Fruit fly (Drosophila melanogaster): Measurements from ENCODE around the gene mus304.
A peak's percentile ranks its signal among the peaks of the same experiment; 100 is the strongest.

mus304 gene

dm6 chr3L:18109459-18109863 is at the start of gene mus304, which contains the start of gene Polr3D (continued):
- no peak for TF ChIP-seq lola (GFP tag; optimal IDR thresholded peaks at IDR 0.05)
- no peak for TF ChIP-seq CG1832 (GFP tag; optimal IDR thresholded peaks at IDR 0.05)
- peak; percentile 59 for TF ChIP-seq CG14710 (tag; optimal IDR thresholded peaks at IDR 0.05)
- peak; percentile 61; the same call in 2 of the 3 replicates for TF ChIP-seq CG6791 (GFP tag; IDR thresholded peaks at IDR 0.05; ENCODE audit: partially characterized antibody)
- no peak for TF ChIP-seq ttk (GFP tag; IDR thresholded peaks at IDR 0.05)
- TF ChIP-seq unpg (GFP tag; optimal IDR thresholded peaks at IDR 0.05): peak; percentile 14
- peak; percentile 36 for TF ChIP-seq CG13424 (tag; optimal IDR thresholded peaks at IDR 0.05)
- no peak for TF ChIP-seq dan (GFP tag; IDR thresholded peaks at IDR 0.05)
- no peak for TF ChIP-seq CG6683 (GFP tag; optimal IDR thresholded peaks at IDR 0.05)
- TF ChIP-seq nom (GFP tag; optimal IDR thresholded peaks at IDR 0.05): no peak
- peak; percentile 62 for TF ChIP-seq dm (GFP tag; optimal IDR thresholded peaks at IDR 0.05)
- no peak for TF ChIP-seq CG9932 (GFP tag; IDR thresholded peaks at IDR 0.05)
- TF ChIP-seq salm (tag; optimal IDR thresholded peaks at IDR 0.05): no peak
- TF ChIP-seq Fer1 (GFP tag; optimal IDR thresholded peaks at IDR 0.05): peak; percentile 40
- TF ChIP-seq hb (GFP tag; IDR thresholded peaks at IDR 0.05; ENCODE audit: partially characterized antibody): peak; percentile 77
- no peak for TF ChIP-seq CTCF (GFP tag; optimal IDR thresholded peaks at IDR 0.05)
- TF ChIP-seq insv (GFP tag; optimal IDR thresholded peaks at IDR 0.05): no peak
- peak in 1 of 2 experiments; percentile 43 for TF ChIP-seq crp (GFP tag; optimal IDR thresholded peaks at IDR 0.05)
- TF ChIP-seq MESR4 (GFP tag; optimal IDR thresholded peaks at IDR 0.05): no peak
- TF ChIP-seq lilli (GFP tag; optimal IDR thresholded peaks at IDR 0.05): peak; percentile 36
- TF ChIP-seq unc-4 (GFP tag; IDR thresholded peaks at IDR 0.05; ENCODE audit: partially characterized antibody): peak; percentile 59; the same call in 1 of the 2 replicates
- peak; percentile 64 for TF ChIP-seq pzg (GFP tag; optimal IDR thresholded peaks at IDR 0.05)
- peak; percentile 30 for TF ChIP-seq CG2678 (tag; optimal IDR thresholded peaks at IDR 0.05)
- TF ChIP-seq tgo (GFP tag; IDR thresholded peaks at IDR 0.05): no peak
- TF ChIP-seq Ptx1 (GFP tag; IDR thresholded peaks at IDR 0.05): no peak
- TF ChIP-seq Scr (GFP tag; IDR thresholded peaks at IDR 0.05; ENCODE audit: partially characterized antibody): peak; percentile 58
- TF ChIP-seq CG13296 (GFP tag; optimal IDR thresholded peaks at IDR 0.05): peak; percentile 16
- TF ChIP-seq CG15011 (GFP tag; optimal IDR thresholded peaks at IDR 0.05): no peak
- TF ChIP-seq Myb (GFP tag; optimal IDR thresholded peaks at IDR 0.05): peak; percentile 80
- peak; percentile 42; the same call in 2 of the 3 replicates for TF ChIP-seq row (GFP tag; IDR thresholded peaks at IDR 0.05)
- TF ChIP-seq Ets97D (GFP tag; optimal IDR thresholded peaks at IDR 0.05): peak; percentile 62
- peak; percentile 28; the same call in 1 of the 2 replicates for TF ChIP-seq CG7372 (GFP tag; IDR thresholded peaks at IDR 0.05)
- no peak for TF ChIP-seq CG10209 (GFP tag; optimal IDR thresholded peaks at IDR 0.05)
- 0 out of 3 replicates have a peak, but pooled peaks have one; percentile 45 for TF ChIP-seq vnd (GFP tag; IDR thresholded peaks at IDR 0.05; ENCODE audit: partially characterized antibody)
- TF ChIP-seq Pdp1 (GFP tag; optimal IDR thresholded peaks at IDR 0.05): no peak
- no peak for TF ChIP-seq da (GFP tag; optimal IDR thresholded peaks at IDR 0.05)
- no peak for TF ChIP-seq Mrtf (GFP tag; IDR thresholded peaks at IDR 0.05)
- peak; percentile 10 for TF ChIP-seq CG18599 (GFP tag; optimal IDR thresholded peaks at IDR 0.05)
- TF ChIP-seq tap (tag; optimal IDR thresholded peaks at IDR 0.05): no peak
- peak; percentile 11 for TF ChIP-seq NC2β (GFP tag; optimal IDR thresholded peaks at IDR 0.05)
- TF ChIP-seq Dip3 (GFP tag; optimal IDR thresholded peaks at IDR 0.05): no peak
- no peak for TF ChIP-seq Gug (GFP tag; IDR thresholded peaks at IDR 0.05)
- peak in 1 of 2 experiments; percentile 3 for TF ChIP-seq Hr51 (GFP tag; optimal IDR thresholded peaks at IDR 0.05)
- TF ChIP-seq CG2202 (tag; optimal IDR thresholded peaks at IDR 0.05): no peak
- TF ChIP-seq CG7963 (GFP tag; IDR thresholded peaks at IDR 0.05; ENCODE audit: partially characterized antibody): peak; percentile 46
- no peak for TF ChIP-seq scrt (GFP tag; optimal IDR thresholded peaks at IDR 0.05)
- peak; percentile 20 for TF ChIP-seq CG9797 (GFP tag; optimal IDR thresholded peaks at IDR 0.05)
- TF ChIP-seq Antp (GFP tag; optimal IDR thresholded peaks at IDR 0.05): peak; percentile 21
- no peak for TF ChIP-seq CG17385 (GFP tag; optimal IDR thresholded peaks at IDR 0.05)
